Worm (Caenorhabditis elegans) whole organism, L1 larva: ENCODE measurements around the gene aqp-5.

Source experiments
- aly-2 ChIP-seq: fragments of 150-350 bp; optimal IDR thresholded peaks from 2 replicates; lab custom pipeline; 2014; ENCODE audit warnings: missing biosample characterization, missing genetic modification characterization
- ama-1 ChIP-seq: fragments of 150-350 bp; optimal IDR thresholded peaks from 2 replicates; lab custom pipeline; 2014
- ceh-82 ChIP-seq, 3 experiments: fragments of 150-350 bp in 1 of 3; sonication (generic microtip) in 2 of 3; optimal IDR thresholded peaks; 2 replicates each; lab custom pipeline; 2014 to 2017; ENCODE audit warnings: missing biosample characterization in 3 of 3, missing genetic modification characterization in 3 of 3
- egl-27 ChIP-seq, 2 experiments: fragments of 150-350 bp in 1 of 2; sonication (generic microtip); optimal IDR thresholded peaks; 3 replicates each; lab custom pipeline; 2017 to 2018; ENCODE audit warnings: missing biosample characterization in 2 of 2, missing genetic modification characterization in 2 of 2, missing genetic modification reagents in 2 of 2
- fos-1 ChIP-seq: fragments of 150-350 bp; optimal IDR thresholded peaks from 2 replicates; lab custom pipeline; 2014; ENCODE audit warnings: missing biosample characterization, missing genetic modification characterization
- jun-1 ChIP-seq: fragments of 150-350 bp; optimal IDR thresholded peaks from 2 replicates; lab custom pipeline; 2014; ENCODE audit warnings: missing biosample characterization, missing genetic modification reagents, missing genetic modification characterization
- lin-13 ChIP-seq: fragments of 150-350 bp; optimal IDR thresholded peaks from 2 replicates; lab custom pipeline; 2014; ENCODE audit warnings: missing biosample characterization, missing genetic modification reagents, missing genetic modification characterization
- lin-15B ChIP-seq: fragments of 150-350 bp; sonication (generic microtip); optimal IDR thresholded peaks from 3 replicates; lab custom pipeline; 2014; ENCODE audit warnings: missing biosample characterization, missing genetic modification characterization
- lin-39 ChIP-seq: fragments of 150-350 bp; optimal IDR thresholded peaks from 2 replicates; lab custom pipeline; 2014; ENCODE audit warnings: missing biosample characterization, missing genetic modification reagents, missing genetic modification characterization
- mep-1 ChIP-seq: fragments of 150-350 bp; optimal IDR thresholded peaks from 2 replicates; lab custom pipeline; 2014; ENCODE audit warnings: missing biosample characterization, missing genetic modification characterization
- nhr-12 ChIP-seq: sonication (generic microtip); optimal IDR thresholded peaks from 2 replicates; lab custom pipeline; 2017; ENCODE audit warnings: missing biosample characterization, missing genetic modification characterization
- nhr-20 ChIP-seq: sonication (generic microtip); optimal IDR thresholded peaks from 2 replicates; lab custom pipeline; 2016; ENCODE audit warnings: mild to moderate bottlenecking, missing genetic modification characterization, missing compliant biosample characterization
- nhr-76 ChIP-seq: sonication (generic microtip); optimal IDR thresholded peaks from 2 replicates; lab custom pipeline; 2017; ENCODE audit warnings: missing biosample characterization, missing genetic modification characterization
- tbx-2 ChIP-seq: sonication (generic microtip); optimal IDR thresholded peaks from 2 replicates; lab custom pipeline; 2016; ENCODE audit warnings: missing genetic modification characterization, missing compliant biosample characterization

DNA sequence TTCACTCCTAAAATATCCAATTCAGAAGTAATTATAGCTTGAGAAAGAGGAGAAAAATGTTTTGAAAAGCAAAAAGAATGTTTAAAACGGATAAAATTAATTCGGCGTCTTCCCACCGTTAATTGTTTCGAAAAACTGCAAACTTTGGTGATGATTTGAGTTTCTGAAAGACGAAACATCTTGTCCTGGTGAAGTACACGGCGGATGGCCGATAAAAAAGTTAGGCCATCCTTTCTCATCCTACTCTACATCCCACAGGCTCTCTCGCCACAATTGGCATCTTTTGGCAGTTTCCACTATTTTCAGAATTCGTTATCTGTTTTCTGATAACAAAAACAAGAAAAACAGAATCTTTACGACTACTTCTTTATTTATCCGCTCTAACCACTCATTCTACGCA lies 34.4 kb downstream of the aqp-5 start, which contains the start of the genes C35A5.8 and hda-11:
- TF ChIP-seq lin-13 (GFP tag; lab: Kevin White, UChicago) = peak; percentile 36
- peak; percentile 8 for TF ChIP-seq lin-15B
- TF ChIP-seq nhr-76 (tag; lab: Kevin White, UChicago) = no peak
- no peak for TF ChIP-seq jun-1
- TF ChIP-seq nhr-12 (tag; lab: Kevin White, UChicago) = no peak
- TF ChIP-seq aly-2 = no peak
- peak; percentile 74 for TF ChIP-seq mep-1
- TF ChIP-seq egl-27 (tag; optimal IDR thresholded peaks at IDR 0.05; lab: Kevin White, UChicago) = no peak
- peak; percentile 58 for TF ChIP-seq lin-39
- TF ChIP-seq ceh-82 (tag; optimal IDR thresholded peaks at IDR 0.05; lab: Kevin White, UChicago) = peak; percentile 46 to 59 (median 51)
- peak; percentile 20 for TF ChIP-seq fos-1 (tag; lab: Kevin White, UChicago)
- TF ChIP-seq tbx-2 (tag; lab: Kevin White, UChicago) = peak; percentile 89
- no peak for TF ChIP-seq ama-1
- TF ChIP-seq nhr-20 = peak; percentile 82
